Fruit fly (Drosophila melanogaster): ENCODE data around the gene CG12617.

CG12617 gene

dm6 chr2L:20294393-20294792 lies at the start of gene CG12617:
Gene CG12617 (plus strand): TSS chr2L:20294693.
- no peak for TF ChIP-seq Mnt (GFP tag; optimal IDR thresholded peaks at IDR 0.05)
- TF ChIP-seq CG1620 (GFP tag; optimal IDR thresholded peaks at IDR 0.05): no peak
- TF ChIP-seq CG5204 (GFP tag; optimal IDR thresholded peaks at IDR 0.05): no peak
- TF ChIP-seq CG33017 (tag; optimal IDR thresholded peaks at IDR 0.05): no peak

- no peak for TF ChIP-seq kay (GFP tag; ENCODE audit: borderline replicate concordance)
- TF ChIP-seq pad (GFP tag; optimal IDR thresholded peaks at IDR 0.05): no peak
- no peak for TF ChIP-seq ovo (GFP tag; optimal IDR thresholded peaks at IDR 0.05)
- no peak for TF ChIP-seq toe (GFP tag; optimal IDR thresholded peaks at IDR 0.05)
- TF ChIP-seq Mnt (GFP tag; optimal IDR thresholded peaks at IDR 0.05): no peak
- TF ChIP-seq tj (GFP tag; optimal IDR thresholded peaks at IDR 0.05): no peak
Observed at dm6 chr2L:20257092-20257491, 37.4 kb upstream of the CG12617 start, which contains the start of gene CG17571. Gene CG17571 (minus strand): TSS chr2L:20257192.

dm6 chr2L:20263050-20263449 lies 31.4 kb upstream of the CG12617 start:
- TF ChIP-seq Crg-1 (GFP tag; optimal IDR thresholded peaks at IDR 0.05): no peak
- no peak for TF ChIP-seq Hr96 (GFP tag; optimal IDR thresholded peaks at IDR 0.05)
- no peak for TF ChIP-seq CG12768 (GFP tag; optimal IDR thresholded peaks at IDR 0.05)
- TF ChIP-seq cic (GFP tag; optimal IDR thresholded peaks at IDR 0.05): no peak
- no peak for TF ChIP-seq Clk (GFP tag; optimal IDR thresholded peaks at IDR 0.05)
- no peak for TF ChIP-seq CG7045 (GFP tag; optimal IDR thresholded peaks at IDR 0.05)
- TF ChIP-seq tj (GFP tag; optimal IDR thresholded peaks at IDR 0.05): no peak

dm6 chr2L:20264324-20264567 lies 30.2 kb upstream of the CG12617 start, which contains the start of gene CG17570:
Gene CG17570 (minus strand): TSS chr2L:20264424.
- TF ChIP-seq CG7045 (GFP tag; optimal IDR thresholded peaks at IDR 0.05): no peak
- TF ChIP-seq tj (GFP tag; optimal IDR thresholded peaks at IDR 0.05): no peak
- no peak for TF ChIP-seq cic (GFP tag; optimal IDR thresholded peaks at IDR 0.05)
- TF ChIP-seq CG14711 (tag; optimal IDR thresholded peaks at IDR 0.05): no peak
- TF ChIP-seq CG11617 (GFP tag; optimal IDR thresholded peaks at IDR 0.05): no peak
- TF ChIP-seq CG12768 (GFP tag; optimal IDR thresholded peaks at IDR 0.05): no peak
- TF ChIP-seq CG7101 (tag; optimal IDR thresholded peaks at IDR 0.05): no peak
- no peak for TF ChIP-seq pad (GFP tag; optimal IDR thresholded peaks at IDR 0.05)
- TF ChIP-seq Crg-1 (GFP tag; optimal IDR thresholded peaks at IDR 0.05): no peak
- no peak for TF ChIP-seq bab1 (GFP tag; optimal IDR thresholded peaks at IDR 0.05)
- TF ChIP-seq toe (GFP tag; optimal IDR thresholded peaks at IDR 0.05): no peak
- no peak for TF ChIP-seq CG1620 (GFP tag; optimal IDR thresholded peaks at IDR 0.05)
- TF ChIP-seq kay (GFP tag; ENCODE audit: borderline replicate concordance): no peak
- no peak for TF ChIP-seq CG33017 (tag; optimal IDR thresholded peaks at IDR 0.05)
- no peak for TF ChIP-seq ovo (GFP tag; optimal IDR thresholded peaks at IDR 0.05)
- no peak for TF ChIP-seq Mnt (GFP tag; optimal IDR thresholded peaks at IDR 0.05)
- TF ChIP-seq Hr96 (GFP tag; optimal IDR thresholded peaks at IDR 0.05): no peak
- no peak for TF ChIP-seq CG5204 (GFP tag; optimal IDR thresholded peaks at IDR 0.05)
- no peak for TF ChIP-seq Clk (GFP tag; optimal IDR thresholded peaks at IDR 0.05)

dm6 chr2L:20264568-20265547 lies 29.6 kb upstream of the CG12617 start:
- peak; percentile 25 for TF ChIP-seq Hr96 (GFP tag; optimal IDR thresholded peaks at IDR 0.05)
- TF ChIP-seq CG33017 (tag; optimal IDR thresholded peaks at IDR 0.05): no peak
- no peak for TF ChIP-seq pad (GFP tag; optimal IDR thresholded peaks at IDR 0.05)

- TF ChIP-seq cic (GFP tag; optimal IDR thresholded peaks at IDR 0.05): no peak
- no peak for TF ChIP-seq Clk (GFP tag; optimal IDR thresholded peaks at IDR 0.05)
- TF ChIP-seq Mnt (GFP tag; optimal IDR thresholded peaks at IDR 0.05): no peak
- no peak for TF ChIP-seq Crg-1 (GFP tag; optimal IDR thresholded peaks at IDR 0.05)
- peak; percentile 3 for TF ChIP-seq CG12768 (GFP tag; optimal IDR thresholded peaks at IDR 0.05)
- TF ChIP-seq CG7045 (GFP tag; optimal IDR thresholded peaks at IDR 0.05): peak; percentile 75
- TF ChIP-seq CG14711 (tag; optimal IDR thresholded peaks at IDR 0.05): peak; percentile 19
- no peak for TF ChIP-seq bab1 (GFP tag; optimal IDR thresholded peaks at IDR 0.05)
- no peak for TF ChIP-seq tj (GFP tag; optimal IDR thresholded peaks at IDR 0.05)
- TF ChIP-seq ovo (GFP tag; optimal IDR thresholded peaks at IDR 0.05): no peak
- no peak for TF ChIP-seq cnc (optimal IDR thresholded peaks at IDR 0.05)
- TF ChIP-seq pad (GFP tag; optimal IDR thresholded peaks at IDR 0.05): no peak
- TF ChIP-seq CG1620 (GFP tag; optimal IDR thresholded peaks at IDR 0.05): no peak
- TF ChIP-seq CG11617 (GFP tag; optimal IDR thresholded peaks at IDR 0.05): no peak
- TF ChIP-seq CG7101 (tag; optimal IDR thresholded peaks at IDR 0.05): peak; percentile 56
- peak; percentile 65 for TF ChIP-seq CG33017 (tag; optimal IDR thresholded peaks at IDR 0.05)
- TF ChIP-seq Hr96 (GFP tag; optimal IDR thresholded peaks at IDR 0.05): no peak
- TF ChIP-seq toe (GFP tag; optimal IDR thresholded peaks at IDR 0.05): peak; percentile 40
- peak; percentile 41 for TF ChIP-seq kay (GFP tag; ENCODE audit: borderline replicate concordance)
- TF ChIP-seq CG5204 (GFP tag; optimal IDR thresholded peaks at IDR 0.05): peak; percentile 23
Observed at dm6 chr2L:20267181-20267580, 27.3 kb upstream of the CG12617 start.

dm6 chr2L:20287189-20287588 lies 7.3 kb upstream of the CG12617 start:
- TF ChIP-seq ovo (GFP tag; optimal IDR thresholded peaks at IDR 0.05) (no peak), Mnt (GFP tag; optimal IDR thresholded peaks at IDR 0.05) (no peak), CG33017 (tag; optimal IDR thresholded peaks at IDR 0.05) (no peak), cnc (optimal IDR thresholded peaks at IDR 0.05) (no peak), CG1620 (GFP tag; optimal IDR thresholded peaks at IDR 0.05) (peak; percentile 34), Clk (GFP tag; optimal IDR thresholded peaks at IDR 0.05) (no peak), cic (GFP tag; optimal IDR thresholded peaks at IDR 0.05) (no peak), tj (GFP tag; optimal IDR thresholded peaks at IDR 0.05) (peak; percentile 18), CG14711 (tag; optimal IDR thresholded peaks at IDR 0.05) (no peak), CG11617 (GFP tag; optimal IDR thresholded peaks at IDR 0.05) (peak; percentile 28), CG7045 (GFP tag; optimal IDR thresholded peaks at IDR 0.05) (no peak), kay (GFP tag; ENCODE audit: borderline replicate concordance) (no peak), bab1 (GFP tag; optimal IDR thresholded peaks at IDR 0.05) (no peak), toe (GFP tag; optimal IDR thresholded peaks at IDR 0.05) (no peak), pad (GFP tag; optimal IDR thresholded peaks at IDR 0.05) (no peak), Crg-1 (GFP tag; optimal IDR thresholded peaks at IDR 0.05) (no peak), Hr96 (GFP tag; optimal IDR thresholded peaks at IDR 0.05) (no peak), CG12768 (GFP tag; optimal IDR thresholded peaks at IDR 0.05) (no peak), CG5204 (GFP tag; optimal IDR thresholded peaks at IDR 0.05) (no peak), CG7101 (tag; optimal IDR thresholded peaks at IDR 0.05) (peak; percentile 29)
